Worm (Caenorhabditis elegans) whole organism, L2 larva: ENCODE results near the gene W09C2.9.

Experiments used
- F13H6.1 ChIP-seq: sonication (generic microtip); optimal IDR thresholded peaks from 2 replicates; lab custom pipeline; 2016; ENCODE audit warnings: missing genetic modification characterization, missing compliant biosample characterization
- blmp-1 ChIP-seq: sonication (generic microtip); optimal IDR thresholded peaks from 2 replicates; lab custom pipeline; 2017; ENCODE audit warnings: missing genetic modification characterization, mild to moderate bottlenecking, missing compliant biosample characterization, antibody characterized with exemption, moderate library complexity; ENCODE audit not compliant: insufficient read depth
- elt-3 ChIP-seq: sonication (generic microtip); optimal IDR thresholded peaks from 2 replicates; lab custom pipeline; 2017; ENCODE audit warnings: missing biosample characterization, missing genetic modification characterization
- fos-1 ChIP-seq: fragments of 150-350 bp; optimal IDR thresholded peaks from 2 replicates; lab custom pipeline; 2014; ENCODE audit warnings: missing biosample characterization, missing genetic modification characterization
- nhr-12 ChIP-seq: fragments of 150-350 bp; optimal IDR thresholded peaks from 2 replicates; lab custom pipeline; 2014; ENCODE audit warnings: missing biosample characterization, missing genetic modification characterization
- nhr-23 ChIP-seq: fragments of 150-350 bp; optimal IDR thresholded peaks from 2 replicates; lab custom pipeline; 2014; ENCODE audit warnings: missing biosample characterization, missing genetic modification reagents, missing genetic modification characterization
- nhr-25 ChIP-seq: fragments of 150-350 bp; sonication (generic microtip); optimal IDR thresholded peaks from 3 replicates; lab custom pipeline; 2014; ENCODE audit warnings: missing biosample characterization, missing genetic modification characterization
- zag-1 ChIP-seq: fragments of 150-350 bp; optimal IDR thresholded peaks from 2 replicates; lab custom pipeline; 2014; ENCODE audit warnings: missing biosample characterization, missing genetic modification characterization
- ztf-4 ChIP-seq: fragments of 150-350 bp; optimal IDR thresholded peaks from 2 replicates; lab custom pipeline; 2014; ENCODE audit warnings: missing biosample characterization, missing genetic modification characterization

ce11 chrIV:9614060-9614459 lies 9.1 kb downstream of the W09C2.9 start:
- TF ChIP-seq blmp-1: no peak
- no peak for TF ChIP-seq elt-3 (tag; lab: Kevin White, UChicago)
- no peak for TF ChIP-seq zag-1 (tag; lab: Kevin White, UChicago)
- TF ChIP-seq fos-1 (tag; lab: Kevin White, UChicago): no peak
- no peak for TF ChIP-seq F13H6.1
- no peak for TF ChIP-seq nhr-12
- no peak for TF ChIP-seq ztf-4
- TF ChIP-seq nhr-25: no peak
- TF ChIP-seq nhr-23: peak; percentile 99
